4 fruit fly cellular contexts compared by ENCODE assay signal in the genomic region with DNA sequence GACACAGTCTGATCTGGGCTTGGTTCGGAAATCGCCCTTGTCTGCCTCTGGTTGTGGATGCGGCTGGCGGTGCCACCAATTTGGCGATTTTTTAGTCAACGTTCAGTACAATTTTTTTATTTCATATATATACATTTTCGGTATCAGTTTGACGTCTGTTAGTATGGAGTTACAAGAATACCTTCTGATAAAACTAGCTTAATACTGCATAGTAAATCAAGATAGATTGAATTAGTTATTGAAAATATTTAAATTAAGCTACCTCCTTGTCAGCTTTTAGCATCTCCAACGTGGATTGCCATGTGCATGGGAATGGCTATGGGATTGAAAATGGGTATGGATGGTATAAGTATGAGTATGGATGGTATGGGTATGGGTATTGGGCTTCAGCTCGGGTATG.
TF ChIP-seq lines count a peak whose summit lies in the region.

No protein-coding gene starts in this region.

- no peak for TF ChIP-seq CTCF in whole organism, embryonic (GFP tag; optimal IDR thresholded peaks at IDR 0.05; lab: Kevin White, UChicago)

TF ChIP-seq in whole organism, embryonic, 481 proteins besides CTCF, POLR2A, EP300 and RAD21:
- TF ChIP-seq CG3281 (GFP tag; optimal IDR thresholded peaks at IDR 0.05; lab: Kevin White, UChicago) (no peak), Med (GFP tag; lab: Kevin White, UChicago) (peak; percentile 31), Dll (GFP tag; IDR thresholded peaks at IDR 0.05; lab: Robert Waterston, UW; ENCODE audit: partially characterized antibody) (no peak), Sry-β (GFP tag; optimal IDR thresholded peaks at IDR 0.05; lab: Kevin White, UChicago) (peak; percentile 32), sens (GFP tag; lab: Kevin White, UChicago) (peak; percentile 53)
TF ChIP-seq in whole organism, embryonic: peak in this region for 3.

TF ChIP-seq in whole organism, prepupa, 60 proteins besides CTCF, POLR2A, EP300 and RAD21 (continues in another document):
- TF ChIP-seq CG4318 (GFP tag; optimal IDR thresholded peaks at IDR 0.05; lab: Kevin White, UChicago) = no peak
- peak; percentile 15 for TF ChIP-seq Smox (GFP tag; optimal IDR thresholded peaks at IDR 0.05; lab: Kevin White, UChicago)
- TF ChIP-seq topi (GFP tag; optimal IDR thresholded peaks at IDR 0.05; lab: Kevin White, UChicago) = no peak
- TF ChIP-seq fd59A (GFP tag; optimal IDR thresholded peaks at IDR 0.05; lab: Kevin White, UChicago) = no peak
- no peak for TF ChIP-seq Blimp-1 (GFP tag; optimal IDR thresholded peaks at IDR 0.05; lab: Kevin White, UChicago)
- no peak for TF ChIP-seq Hr38 (GFP tag; optimal IDR thresholded peaks at IDR 0.05; lab: Kevin White, UChicago)
- TF ChIP-seq CG11294 (GFP tag; IDR thresholded peaks at IDR 0.05; lab: Robert Waterston, UW) = no peak
- peak in 1 of 2 experiments; percentile 21 for TF ChIP-seq ss (GFP tag; optimal IDR thresholded peaks at IDR 0.05; lab: Kevin White, UChicago)
- TF ChIP-seq CG16779 (tag; optimal IDR thresholded peaks at IDR 0.05; lab: Kevin White, UChicago) = no peak
- TF ChIP-seq CG32006 (GFP tag; optimal IDR thresholded peaks at IDR 0.05; lab: Kevin White, UChicago) = no peak
- no peak for TF ChIP-seq cyc (GFP tag; optimal IDR thresholded peaks at IDR 0.05; lab: Kevin White, UChicago)
- TF ChIP-seq Ets21C (GFP tag; optimal IDR thresholded peaks at IDR 0.05; lab: Kevin White, UChicago) = no peak
- no peak for TF ChIP-seq CG9139 (GFP tag; optimal IDR thresholded peaks at IDR 0.05; lab: Kevin White, UChicago)
- TF ChIP-seq lz (GFP tag; optimal IDR thresholded peaks at IDR 0.05; lab: Kevin White, UChicago) = no peak
- TF ChIP-seq vri (GFP tag; optimal IDR thresholded peaks at IDR 0.05; lab: Kevin White, UChicago) = peak; percentile 12
- TF ChIP-seq OdsH (GFP tag; optimal IDR thresholded peaks at IDR 0.05; lab: Kevin White, UChicago) = peak; percentile 33
- peak; percentile 2 for TF ChIP-seq CG3919 (GFP tag; optimal IDR thresholded peaks at IDR 0.05; lab: Kevin White, UChicago)
- TF ChIP-seq Hr4 (GFP tag; optimal IDR thresholded peaks at IDR 0.05; lab: Kevin White, UChicago) = no peak
- peak; percentile 23 for TF ChIP-seq Eip75B (GFP tag; optimal IDR thresholded peaks at IDR 0.05; lab: Kevin White, UChicago)
- TF ChIP-seq acj6 (GFP tag; optimal IDR thresholded peaks at IDR 0.05; lab: Kevin White, UChicago) = peak; percentile 29
- no peak for TF ChIP-seq CG6792 (GFP tag; optimal IDR thresholded peaks at IDR 0.05; lab: Kevin White, UChicago)
- TF ChIP-seq CG8632 (GFP tag; optimal IDR thresholded peaks at IDR 0.05; lab: Kevin White, UChicago) = no peak
- no peak for TF ChIP-seq Sox102F (GFP tag; optimal IDR thresholded peaks at IDR 0.05; lab: Kevin White, UChicago)
- TF ChIP-seq CG15336 (GFP tag; IDR thresholded peaks at IDR 0.05; lab: Robert Waterston, UW) = no peak
- no peak for TF ChIP-seq CG34406 (GFP tag; optimal IDR thresholded peaks at IDR 0.05; lab: Kevin White, UChicago)
- peak; percentile 4 for TF ChIP-seq esn (GFP tag; optimal IDR thresholded peaks at IDR 0.05; lab: Kevin White, UChicago)
- no peak for TF ChIP-seq salr (GFP tag; optimal IDR thresholded peaks at IDR 0.05; lab: Kevin White, UChicago)
- TF ChIP-seq Met (GFP tag; optimal IDR thresholded peaks at IDR 0.05; lab: Kevin White, UChicago) = peak; percentile 2

TF ChIP-seq in whole organism, pupa, 21 proteins besides CTCF, POLR2A, EP300 and RAD21:
- TF ChIP-seq Snoo (tag; optimal IDR thresholded peaks at IDR 0.05; lab: Kevin White, UChicago) = no peak
- peak; percentile 18 for TF ChIP-seq CG17806 (tag; optimal IDR thresholded peaks at IDR 0.05; lab: Kevin White, UChicago)
- TF ChIP-seq CG32121 (GFP tag; IDR thresholded peaks at IDR 0.05; lab: Robert Waterston, UW) = no peak
- TF ChIP-seq CG13204 (GFP tag; optimal IDR thresholded peaks at IDR 0.05; lab: Kevin White, UChicago) = no peak
- no peak for TF ChIP-seq CG34367 (tag; optimal IDR thresholded peaks at IDR 0.05; lab: Kevin White, UChicago)
- no peak for TF ChIP-seq Pif1A (GFP tag; optimal IDR thresholded peaks at IDR 0.05; lab: Kevin White, UChicago)
- TF ChIP-seq CG14655 (GFP tag; optimal IDR thresholded peaks at IDR 0.05; lab: Kevin White, UChicago) = no peak
- TF ChIP-seq Pif1B (GFP tag; optimal IDR thresholded peaks at IDR 0.05; lab: Kevin White, UChicago) = no peak
- TF ChIP-seq EcR (GFP tag; optimal IDR thresholded peaks at IDR 0.05; lab: Kevin White, UChicago) = no peak
- no peak for TF ChIP-seq D1 (tag; optimal IDR thresholded peaks at IDR 0.05; lab: Kevin White, UChicago)
- TF ChIP-seq gl (tag; optimal IDR thresholded peaks at IDR 0.05; lab: Kevin White, UChicago) = no peak
- peak; percentile 46 for TF ChIP-seq CG15710 (tag; optimal IDR thresholded peaks at IDR 0.05; lab: Kevin White, UChicago)
- no peak for TF ChIP-seq fd96Ca (GFP tag; IDR thresholded peaks at IDR 0.05; lab: Robert Waterston, UW)
- peak; percentile 22 for TF ChIP-seq CG9948 (tag; optimal IDR thresholded peaks at IDR 0.05; lab: Kevin White, UChicago)
- TF ChIP-seq CG8159 (tag; optimal IDR thresholded peaks at IDR 0.05; lab: Kevin White, UChicago) = peak; percentile 58
- no peak for TF ChIP-seq CG8301 (tag; optimal IDR thresholded peaks at IDR 0.05; lab: Kevin White, UChicago)
- TF ChIP-seq rn (GFP tag; IDR thresholded peaks at IDR 0.05; lab: Robert Waterston, UW) = no peak
- no peak for TF ChIP-seq CG12605 (GFP tag; IDR thresholded peaks at IDR 0.05; lab: Robert Waterston, UW)
- TF ChIP-seq CG10348 (GFP tag; IDR thresholded peaks at IDR 0.05; lab: Robert Waterston, UW) = no peak

TF ChIP-seq in whole organism, wandering third instar larva, 38 proteins besides CTCF, POLR2A, EP300 and RAD21:
- TF ChIP-seq Jra (GFP tag; optimal IDR thresholded peaks at IDR 0.05; lab: Kevin White, UChicago) (no peak), dsf (GFP tag; optimal IDR thresholded peaks at IDR 0.05; lab: Kevin White, UChicago; ENCODE audit: borderline replicate concordance) (no peak), pan (optimal IDR thresholded peaks at IDR 0.05; lab: Kevin White, UChicago) (no peak), woc (GFP tag; optimal IDR thresholded peaks at IDR 0.05; lab: Kevin White, UChicago) (peak; percentile 56), Sp1 (GFP tag; optimal IDR thresholded peaks at IDR 0.05; lab: Kevin White, UChicago) (peak; percentile 18), fru (GFP tag; optimal IDR thresholded peaks at IDR 0.05; lab: Kevin White, UChicago) (peak; percentile 44), N (GFP tag; optimal IDR thresholded peaks at IDR 0.05; lab: Kevin White, UChicago) (no peak), Abd-B (GFP tag; optimal IDR thresholded peaks at IDR 0.05; lab: Kevin White, UChicago) (no peak), ey (GFP tag; optimal IDR thresholded peaks at IDR 0.05; lab: Kevin White, UChicago) (peak; percentile 17), Myc (optimal IDR thresholded peaks at IDR 0.05; lab: Kevin White, UChicago) (peak; percentile 2), br (GFP tag; optimal IDR thresholded peaks at IDR 0.05; lab: Kevin White, UChicago) (peak; percentile 20), jim (GFP tag; optimal IDR thresholded peaks at IDR 0.05; lab: Kevin White, UChicago) (no peak), OdsH (GFP tag; optimal IDR thresholded peaks at IDR 0.05; lab: Kevin White, UChicago) (peak; percentile 5), HLH106 (tag; optimal IDR thresholded peaks at IDR 0.05; lab: Kevin White, UChicago) (peak; percentile 21), h (GFP tag; optimal IDR thresholded peaks at IDR 0.05; lab: Kevin White, UChicago) (peak; percentile 26), psq (GFP tag; optimal IDR thresholded peaks at IDR 0.05; lab: Kevin White, UChicago) (no peak)
